Worm (Caenorhabditis elegans) whole organism, L2 larva: ENCODE results near the gene toe-1.

ENCODE experiments used
- alr-1 ChIP-seq: fragments of 150-350 bp; optimal IDR thresholded peaks from 2 replicates; lab custom pipeline; 2014; ENCODE audit warnings: missing biosample characterization, missing genetic modification characterization
- aly-2 ChIP-seq: fragments of 150-350 bp; optimal IDR thresholded peaks from 2 replicates; lab custom pipeline; 2014; ENCODE audit warnings: missing biosample characterization, missing genetic modification characterization
- blmp-1 ChIP-seq: sonication (generic microtip); optimal IDR thresholded peaks from 2 replicates; lab custom pipeline; 2017; ENCODE audit warnings: missing genetic modification characterization, mild to moderate bottlenecking, missing compliant biosample characterization, antibody characterized with exemption, moderate library complexity; ENCODE audit not compliant: insufficient read depth
- elt-3 ChIP-seq: sonication (generic microtip); optimal IDR thresholded peaks from 2 replicates; lab custom pipeline; 2017; ENCODE audit warnings: missing biosample characterization, missing genetic modification characterization
- gmeb-1 ChIP-seq: fragments of 150-350 bp; optimal IDR thresholded peaks from 2 replicates; lab custom pipeline; 2014; ENCODE audit warnings: missing biosample characterization, missing genetic modification characterization
- lin-11 ChIP-seq: fragments of 150-350 bp; sonication (generic microtip); optimal IDR thresholded peaks from 2 replicates; lab custom pipeline; 2014; ENCODE audit warnings: missing biosample characterization, missing genetic modification characterization, inconsistent platforms, mixed read lengths
- lsy-2 ChIP-seq, 2 experiments: fragments of 150-350 bp in 1 of 2; sonication (generic microtip) in 1 of 2; optimal IDR thresholded peaks; 2 replicates each; lab custom pipeline; 2014 to 2017; ENCODE audit warnings: missing biosample characterization in 2 of 2, missing genetic modification characterization in 2 of 2
- nhr-11 ChIP-seq: fragments of 150-350 bp; optimal IDR thresholded peaks from 2 replicates; lab custom pipeline; 2014; ENCODE audit warnings: missing biosample characterization, missing genetic modification characterization
- nhr-23 ChIP-seq: fragments of 150-350 bp; optimal IDR thresholded peaks from 2 replicates; lab custom pipeline; 2014; ENCODE audit warnings: missing biosample characterization, missing genetic modification reagents, missing genetic modification characterization
- nhr-237 ChIP-seq: fragments of 150-350 bp; optimal IDR thresholded peaks from 2 replicates; lab custom pipeline; 2014; ENCODE audit warnings: missing biosample characterization, missing genetic modification characterization
- nhr-25 ChIP-seq: fragments of 150-350 bp; sonication (generic microtip); optimal IDR thresholded peaks from 3 replicates; lab custom pipeline; 2014; ENCODE audit warnings: missing biosample characterization, missing genetic modification characterization
- skn-1 ChIP-seq: sonication (generic microtip); optimal IDR thresholded peaks from 2 replicates; lab custom pipeline; 2017; ENCODE audit warnings: missing biosample characterization, missing genetic modification characterization
- unc-62 ChIP-seq: fragments of 150-350 bp; optimal IDR thresholded peaks from 2 replicates; lab custom pipeline; 2014; ENCODE audit warnings: missing biosample characterization, missing genetic modification reagents, missing genetic modification characterization
- ztf-11 ChIP-seq: sonication (generic microtip); optimal IDR thresholded peaks from 2 replicates; lab custom pipeline; 2017; ENCODE audit warnings: missing biosample characterization, missing genetic modification characterization

ce11 chrII:4417333-4417732 is 7.6 kb upstream of the toe-1 start, which contains the start of gene sod-5:
- TF ChIP-seq gmeb-1 (tag; lab: Kevin White, UChicago), result no peak
- TF ChIP-seq unc-62 (GFP tag; lab: Kevin White, UChicago), result no peak
- TF ChIP-seq aly-2 (tag; lab: Kevin White, UChicago), result no peak
- TF ChIP-seq elt-3 (tag; lab: Kevin White, UChicago), result no peak
- no peak for TF ChIP-seq skn-1 (tag; lab: Kevin White, UChicago)
- TF ChIP-seq nhr-23 (tag; lab: Kevin White, UChicago), result no peak
- no peak for TF ChIP-seq nhr-25
- TF ChIP-seq alr-1 (tag; lab: Kevin White, UChicago), result no peak
- no peak for TF ChIP-seq nhr-237
- no peak for TF ChIP-seq nhr-11 (tag; lab: Kevin White, UChicago)
- no peak for TF ChIP-seq lin-11 (tag; lab: Kevin White, UChicago)
- TF ChIP-seq lsy-2 (tag; optimal IDR thresholded peaks at IDR 0.05; lab: Kevin White, UChicago), result no peak
- no peak for TF ChIP-seq ztf-11
- TF ChIP-seq blmp-1 (tag; lab: Kevin White, UChicago), result no peak
